Worm (Caenorhabditis elegans): Measurements from ENCODE around the gene K10D11.3.

ce11 chrIV:13025853-13026343, 40.0 kb upstream of the K10D11.3 start:
- TF ChIP-seq pbrm-1 (GFP tag; IDR thresholded peaks at IDR 0.05) (no peak), nhr-179 (tag; optimal IDR thresholded peaks at IDR 0.05) (no peak), snpc-3.4 (tag; optimal IDR thresholded peaks at IDR 0.05) (no peak), madf-10 (tag; optimal IDR thresholded peaks at IDR 0.05) (no peak), attf-5 (GFP tag; optimal IDR thresholded peaks at IDR 0.05) (no peak), snpc-4 (GFP tag; optimal IDR thresholded peaks at IDR 0.05) (no peak), snpc-4 (tag; optimal IDR thresholded peaks at IDR 0.05) (no peak), ama-1 (optimal IDR thresholded peaks at IDR 0.05) (no peak), ama-1 (GFP tag; optimal IDR thresholded peaks at IDR 0.05) (no peak), unc-62 (GFP tag; optimal IDR thresholded peaks at IDR 0.05) (no peak), ztf-25 (GFP tag; IDR thresholded peaks at IDR 0.05) (no peak), athp-1 (tag; optimal IDR thresholded peaks at IDR 0.05) (no peak)
